Worm (Caenorhabditis elegans) whole organism, L2 larva: Measurements from ENCODE around the gene cchl-1.

ENCODE experiments used
- ama-1 ChIP-seq: fragments of 150-350 bp; optimal IDR thresholded peaks from 2 replicates; lab custom pipeline; 2018; ENCODE audit warnings: inconsistent platforms
- blmp-1 ChIP-seq: sonication (generic microtip); optimal IDR thresholded peaks from 2 replicates; lab custom pipeline; 2017; ENCODE audit warnings: missing genetic modification characterization, mild to moderate bottlenecking, missing compliant biosample characterization, antibody characterized with exemption, moderate library complexity; ENCODE audit not compliant: insufficient read depth
- unc-39 ChIP-seq: fragments of 150-350 bp; optimal IDR thresholded peaks from 2 replicates; lab custom pipeline; 2014; ENCODE audit warnings: missing biosample characterization, missing genetic modification characterization
- unc-62 ChIP-seq: fragments of 150-350 bp; optimal IDR thresholded peaks from 2 replicates; lab custom pipeline; 2014; ENCODE audit warnings: missing biosample characterization, missing genetic modification reagents, missing genetic modification characterization

ce11 chrII:11268822-11269221 lies 32.6 kb upstream of the cchl-1 start, which contains the start of gene cut-1:
- TF ChIP-seq blmp-1 (tag; lab: Kevin White, UChicago) (no peak), ama-1 (lab: Kevin White, UChicago) (no peak), unc-62 (GFP tag; lab: Kevin White, UChicago) (no peak), unc-39 (tag; lab: Kevin White, UChicago) (no peak)
